Worm (Caenorhabditis elegans): ENCODE data around the gene lin-29.

- TF ChIP-seq F33H1.4 (GFP tag; IDR thresholded peaks at IDR 0.05) (no peak), snpc-4 (GFP tag; optimal IDR thresholded peaks at IDR 0.05) (no peak), snpc-4 (tag; optimal IDR thresholded peaks at IDR 0.05) (no peak)
These were observed 26.9 kb upstream of the lin-29 start, which contains the start of the genes W03C9.1 and W03C9.2 for ce11 chrII:11962083-11962482.

All from whole organism, young adult.